Worm (Caenorhabditis elegans) whole organism, L2 larva: Measurements from ENCODE around the gene gcy-6.

ENCODE experiments used
- C34F6.9 ChIP-seq: fragments of 150-350 bp; optimal IDR thresholded peaks from 2 replicates; lab custom pipeline; 2014; ENCODE audit warnings: missing biosample characterization, missing genetic modification characterization
- F13H6.1 ChIP-seq: sonication (generic microtip); optimal IDR thresholded peaks from 2 replicates; lab custom pipeline; 2016; ENCODE audit warnings: missing genetic modification characterization, missing compliant biosample characterization
- Y55F3AM.14 ChIP-seq: fragments of 200-800 bp; sonication (Bioruptor generic); optimal IDR thresholded peaks from 2 replicates; lab custom pipeline; 2018; ENCODE audit warnings: mild to moderate bottlenecking, missing genetic modification characterization, missing compliant biosample characterization
- ZK546.5 ChIP-seq: sonication (generic microtip); optimal IDR thresholded peaks from 2 replicates; lab custom pipeline; 2017; ENCODE audit warnings: missing biosample characterization, missing genetic modification characterization
- aly-2 ChIP-seq: fragments of 150-350 bp; optimal IDR thresholded peaks from 2 replicates; lab custom pipeline; 2014; ENCODE audit warnings: missing biosample characterization, missing genetic modification characterization
- ama-1 ChIP-seq: fragments of 150-350 bp; optimal IDR thresholded peaks from 2 replicates; lab custom pipeline; 2018; ENCODE audit warnings: inconsistent platforms
- ceh-82 ChIP-seq: fragments of 150-350 bp; optimal IDR thresholded peaks from 2 replicates; lab custom pipeline; 2014; ENCODE audit warnings: missing biosample characterization, missing genetic modification characterization
- crh-2 ChIP-seq: sonication (generic microtip); optimal IDR thresholded peaks from 2 replicates; lab custom pipeline; 2017; ENCODE audit warnings: missing biosample characterization, missing genetic modification characterization
- dmd-4 ChIP-seq: sonication (generic microtip); optimal IDR thresholded peaks from 2 replicates; lab custom pipeline; 2017; ENCODE audit warnings: missing biosample characterization, missing genetic modification characterization
- elt-3 ChIP-seq: sonication (generic microtip); optimal IDR thresholded peaks from 2 replicates; lab custom pipeline; 2017; ENCODE audit warnings: missing biosample characterization, missing genetic modification characterization
- fos-1 ChIP-seq: fragments of 150-350 bp; optimal IDR thresholded peaks from 2 replicates; lab custom pipeline; 2014; ENCODE audit warnings: missing biosample characterization, missing genetic modification characterization
- lin-11 ChIP-seq: fragments of 150-350 bp; sonication (generic microtip); optimal IDR thresholded peaks from 2 replicates; lab custom pipeline; 2014; ENCODE audit warnings: missing biosample characterization, missing genetic modification characterization, inconsistent platforms, mixed read lengths
- lin-13 ChIP-seq: fragments of 150-350 bp; optimal IDR thresholded peaks from 2 replicates; lab custom pipeline; 2014; ENCODE audit warnings: missing biosample characterization, missing genetic modification reagents, missing genetic modification characterization
- lin-39 ChIP-seq: fragments of 150-350 bp; optimal IDR thresholded peaks from 2 replicates; lab custom pipeline; 2014; ENCODE audit warnings: missing biosample characterization, missing genetic modification reagents, missing genetic modification characterization
- lsy-2 ChIP-seq, 2 experiments: fragments of 150-350 bp in 1 of 2; sonication (generic microtip) in 1 of 2; optimal IDR thresholded peaks; 2 replicates each; lab custom pipeline; 2014 to 2017; ENCODE audit warnings: missing biosample characterization in 2 of 2, missing genetic modification characterization in 2 of 2
- mab-5 ChIP-seq: fragments of 150-350 bp; optimal IDR thresholded peaks from 2 replicates; lab custom pipeline; 2014; ENCODE audit warnings: missing biosample characterization, missing genetic modification characterization
- mbf-1 ChIP-seq: sonication (generic microtip); optimal IDR thresholded peaks from 2 replicates; lab custom pipeline; 2017; ENCODE audit warnings: missing biosample characterization, missing genetic modification characterization
- mdl-1 ChIP-seq, 2 experiments: fragments of 150-350 bp in 1 of 2; sonication (generic microtip) in 1 of 2; optimal IDR thresholded peaks; 2 replicates each; lab custom pipeline; 2017; ENCODE audit warnings: missing biosample characterization in 2 of 2, missing genetic modification characterization in 2 of 2
- nhr-10 ChIP-seq: sonication (generic microtip); optimal IDR thresholded peaks from 2 replicates; lab custom pipeline; 2017; ENCODE audit warnings: missing biosample characterization, missing genetic modification characterization
- nhr-11 ChIP-seq: fragments of 150-350 bp; optimal IDR thresholded peaks from 2 replicates; lab custom pipeline; 2014; ENCODE audit warnings: missing biosample characterization, missing genetic modification characterization
- nhr-129 ChIP-seq: fragments of 150-350 bp; optimal IDR thresholded peaks from 2 replicates; lab custom pipeline; 2014; ENCODE audit warnings: missing biosample characterization, missing genetic modification characterization
- nhr-21 ChIP-seq: fragments of 150-350 bp; optimal IDR thresholded peaks from 2 replicates; lab custom pipeline; 2014; ENCODE audit warnings: missing biosample characterization, missing genetic modification characterization
- nhr-25 ChIP-seq: fragments of 150-350 bp; sonication (generic microtip); optimal IDR thresholded peaks from 3 replicates; lab custom pipeline; 2014; ENCODE audit warnings: missing biosample characterization, missing genetic modification characterization
- peb-1 ChIP-seq: fragments of 150-350 bp; optimal IDR thresholded peaks from 2 replicates; lab custom pipeline; 2014; ENCODE audit warnings: missing biosample characterization, missing genetic modification characterization
- skn-1 ChIP-seq: sonication (generic microtip); optimal IDR thresholded peaks from 2 replicates; lab custom pipeline; 2017; ENCODE audit warnings: missing biosample characterization, missing genetic modification characterization
- sma-3 ChIP-seq: sonication (generic microtip); optimal IDR thresholded peaks from 2 replicates; lab custom pipeline; 2016; ENCODE audit warnings: missing genetic modification reagents, missing genetic modification characterization, missing compliant biosample characterization
- sma-9 ChIP-seq, 2 experiments: fragments of 150-350 bp in 1 of 2; sonication (generic microtip) in 1 of 2; optimal IDR thresholded peaks; 2 replicates each; lab custom pipeline; 2014 to 2016; ENCODE audit warnings: missing genetic modification characterization in 2 of 2, mild to moderate bottlenecking in 1 of 2, missing biosample characterization in 1 of 2, missing compliant biosample characterization in 1 of 2, missing genetic modification reagents in 1 of 2, moderate library complexity in 1 of 2
- snpc-4 ChIP-seq: fragments of 150-350 bp; optimal IDR thresholded peaks from 2 replicates; lab custom pipeline; 2014; ENCODE audit warnings: missing biosample characterization, missing genetic modification characterization
- ztf-1 ChIP-seq: fragments of 200-800 bp; sonication (Bioruptor generic); conservative IDR thresholded peaks from 2 replicates; pipeline ENCODE4 v1.3.6; 2022; ENCODE audit warnings: missing genetic modification characterization, missing compliant biosample characterization
- ztf-4 ChIP-seq: fragments of 150-350 bp; optimal IDR thresholded peaks from 2 replicates; lab custom pipeline; 2014; ENCODE audit warnings: missing biosample characterization, missing genetic modification characterization

gcy-6 gene

DNA sequence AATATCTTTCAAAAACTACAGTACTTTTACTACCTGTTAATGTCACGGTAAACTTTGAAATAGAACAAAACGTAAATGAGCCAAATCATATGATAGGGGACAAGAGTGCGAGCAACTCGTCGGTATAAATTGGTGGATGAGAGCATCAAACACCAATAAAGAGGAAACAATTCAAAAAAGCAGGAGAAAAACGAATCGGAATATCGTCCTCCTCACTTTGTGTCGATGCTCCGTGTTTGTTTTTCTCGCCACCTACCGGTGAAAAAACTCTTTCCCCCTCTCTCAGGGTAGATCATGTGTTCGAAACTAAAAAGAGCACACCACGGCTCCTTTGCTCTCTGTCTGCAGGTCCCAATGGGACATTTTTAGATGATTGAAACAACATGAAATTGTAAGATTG, 14.2 kb upstream of the gcy-6 start:
- TF ChIP-seq F13H6.1 (tag; lab: Kevin White, UChicago) (peak; percentile 8), peb-1 (no peak)

DNA sequence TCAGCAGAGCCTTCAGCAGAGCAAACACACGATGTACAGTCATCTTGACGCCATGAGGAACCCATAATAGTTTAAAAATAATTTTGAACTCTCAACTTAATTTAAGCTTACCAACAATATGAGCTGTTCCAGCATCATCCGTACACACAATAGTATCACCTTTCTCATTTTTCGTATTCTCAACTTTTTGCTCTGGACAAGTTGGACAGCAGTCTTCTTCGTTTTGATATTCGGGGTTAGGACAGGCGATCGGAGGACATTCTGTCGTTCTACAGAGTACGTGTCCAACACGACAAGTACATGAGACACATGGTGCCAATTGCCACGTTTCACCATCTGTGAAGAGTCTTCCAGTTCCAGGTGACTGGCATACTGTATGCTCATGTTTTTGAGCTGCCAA, 9.7 kb upstream of the gcy-6 start:
- no peak for TF ChIP-seq skn-1
- no peak for TF ChIP-seq nhr-21 (tag; lab: Kevin White, UChicago)
- TF ChIP-seq ztf-4 (tag; lab: Kevin White, UChicago) = no peak
- no peak for TF ChIP-seq mab-5 (tag; lab: Kevin White, UChicago)

DNA sequence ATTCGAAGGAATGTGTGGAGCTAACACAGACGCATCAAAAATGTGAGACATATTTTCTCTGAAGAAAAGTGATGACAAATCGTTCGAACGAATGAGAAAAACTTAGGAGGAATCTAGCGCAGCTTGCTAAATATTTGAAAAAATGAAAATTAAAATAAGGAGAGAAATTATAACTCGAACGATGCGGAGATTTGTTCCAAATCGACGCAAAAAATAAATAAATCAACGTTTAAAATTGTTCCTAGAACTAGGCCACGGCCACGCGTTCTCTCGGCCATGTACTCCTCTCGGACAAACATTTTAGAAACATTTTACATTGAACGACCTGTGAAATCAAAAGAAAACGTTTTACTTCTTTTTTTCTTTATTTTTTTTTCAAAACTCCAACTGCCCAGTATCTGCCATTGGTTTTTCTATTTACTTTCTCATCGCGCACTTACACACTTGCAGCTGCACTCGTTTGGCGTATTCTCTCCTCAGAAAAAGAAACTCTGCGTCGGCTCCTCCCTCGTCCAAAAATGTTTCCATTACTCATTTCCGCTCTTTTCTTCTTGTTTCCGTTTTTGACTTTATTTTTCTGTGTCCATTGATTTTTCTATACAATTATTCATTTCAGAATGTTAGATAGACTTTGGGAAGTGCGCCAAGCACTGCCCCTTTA, 6.4 kb upstream of the gcy-6 start, which contains the start of the genes gna-1 and B0024.13:
TSS of gene gna-1 (minus strand) at position 51 of the 661 bp plus-strand sequence.
TSS of gene B0024.13 (plus strand) at position 611 of the 661 bp plus-strand sequence.
- TF ChIP-seq nhr-129 (tag; lab: Kevin White, UChicago) (peak; percentile 25), F13H6.1 (tag; lab: Kevin White, UChicago) (peak; percentile 52), ceh-82 (tag; lab: Kevin White, UChicago) (no peak), sma-9 (GFP tag; optimal IDR thresholded peaks at IDR 0.05; lab: Kevin White, UChicago) (peak; percentile 86), sma-9 (tag; optimal IDR thresholded peaks at IDR 0.05; lab: Kevin White, UChicago) (no peak), crh-2 (peak; percentile 66), snpc-4 (tag; lab: Kevin White, UChicago) (peak; percentile 53), C34F6.9 (tag; lab: Kevin White, UChicago) (peak; percentile 69), ztf-1 (GFP tag; lab: Robert Waterston, UW) (no peak), fos-1 (tag; lab: Kevin White, UChicago) (peak; percentile 34), mdl-1 (tag; optimal IDR thresholded peaks at IDR 0.05; lab: Kevin White, UChicago) (no peak), sma-3 (peak; percentile 76)

- TF ChIP-seq ztf-1 (GFP tag; lab: Robert Waterston, UW) = no peak
- no peak for TF ChIP-seq lsy-2 (tag; optimal IDR thresholded peaks at IDR 0.05; lab: Kevin White, UChicago)
- TF ChIP-seq C34F6.9 (tag; lab: Kevin White, UChicago) = no peak
Observed at ce11 chrV:10319434-10319833, 5.6 kb upstream of the gcy-6 start, which contains the start of gene B0024.11. TSS of gene B0024.11 (minus strand) at chrV:10319534.

DNA sequence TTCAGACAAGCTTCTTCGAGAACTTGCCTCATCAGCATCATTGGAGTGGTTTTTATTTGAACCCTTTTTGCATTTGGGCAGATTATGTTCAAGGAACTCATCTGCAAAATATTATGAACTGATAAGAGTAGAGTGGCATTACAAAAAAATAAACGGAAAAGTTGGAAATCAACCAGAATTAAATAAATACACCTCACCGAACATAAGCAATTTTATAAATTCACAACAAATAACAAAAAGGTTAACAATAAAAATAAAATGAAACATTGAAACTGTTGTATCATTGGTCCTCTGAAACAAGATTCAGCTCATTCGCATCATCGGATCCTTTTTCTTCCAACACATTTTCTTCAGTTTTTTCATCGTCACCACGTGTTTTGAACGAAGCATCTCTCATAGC, 3.4 kb upstream of the gcy-6 start, which contains the start of gene asps-1:
TSS of gene asps-1 (minus strand) at position 101 of the 400 bp plus-strand sequence.
- TF ChIP-seq ztf-1 (GFP tag; lab: Robert Waterston, UW) (no peak), C34F6.9 (tag; lab: Kevin White, UChicago) (no peak), lin-39 (tag; lab: Kevin White, UChicago) (no peak), nhr-11 (tag; lab: Kevin White, UChicago) (no peak), nhr-129 (tag; lab: Kevin White, UChicago) (no peak), ceh-82 (tag; lab: Kevin White, UChicago) (no peak), mab-5 (tag; lab: Kevin White, UChicago) (no peak), sma-9 (GFP tag; optimal IDR thresholded peaks at IDR 0.05; lab: Kevin White, UChicago) (no peak), sma-9 (tag; optimal IDR thresholded peaks at IDR 0.05; lab: Kevin White, UChicago) (no peak), Y55F3AM.14 (GFP tag; lab: Kevin White, UChicago) (no peak), elt-3 (no peak), F13H6.1 (tag; lab: Kevin White, UChicago) (no peak), nhr-25 (tag; lab: Kevin White, UChicago) (no peak), aly-2 (tag; lab: Kevin White, UChicago) (no peak), dmd-4 (tag; lab: Kevin White, UChicago) (no peak), nhr-10 (tag; lab: Kevin White, UChicago) (no peak), mbf-1 (tag; lab: Kevin White, UChicago) (no peak), snpc-4 (tag; lab: Kevin White, UChicago) (no peak), lin-11 (tag; lab: Kevin White, UChicago) (no peak)

DNA sequence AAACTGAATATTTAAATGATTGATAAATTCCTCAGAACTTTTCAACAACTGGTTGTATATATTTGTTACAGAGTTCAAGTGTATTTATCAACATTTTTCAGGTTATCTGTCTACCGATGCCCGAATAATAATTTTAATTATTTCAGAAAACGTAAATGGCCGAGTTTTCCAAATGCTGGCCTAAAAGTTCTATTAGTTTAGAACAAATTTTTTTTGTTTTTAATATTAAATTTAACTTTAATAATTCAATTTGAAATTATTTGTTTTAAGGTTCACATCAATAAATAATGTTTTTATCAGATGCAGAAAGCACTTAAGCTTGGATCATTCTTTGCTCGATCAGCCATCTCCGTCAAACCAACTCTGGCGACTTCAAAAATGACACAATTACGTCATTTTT, 518 bp upstream of the gcy-6 start, which contains the start of gene trx-2:
TSS of gene trx-2 (plus strand) at position 301 of the 400 bp plus-strand sequence.
- TF ChIP-seq lin-13 (GFP tag; lab: Kevin White, UChicago) = no peak
- TF ChIP-seq ama-1 (lab: Kevin White, UChicago) = no peak
- TF ChIP-seq C34F6.9 (tag; lab: Kevin White, UChicago) = no peak
- no peak for TF ChIP-seq mab-5 (tag; lab: Kevin White, UChicago)
- TF ChIP-seq ZK546.5 (tag; lab: Kevin White, UChicago) = no peak
- no peak for TF ChIP-seq ztf-1 (GFP tag; lab: Robert Waterston, UW)
- no peak for TF ChIP-seq elt-3
- TF ChIP-seq, all 48 proteins: peak for 0
